Worm (Caenorhabditis elegans) whole organism, L1 larva: ENCODE results near the gene nhr-48.

ENCODE experiments used
- C04F5.9 ChIP-seq: sonication (generic microtip); optimal IDR thresholded peaks from 2 replicates; lab custom pipeline; 2016; ENCODE audit warnings: missing genetic modification characterization, missing compliant biosample characterization
- F16B12.6 ChIP-seq: fragments of 150-350 bp; optimal IDR thresholded peaks from 2 replicates; lab custom pipeline; 2014; ENCODE audit warnings: missing biosample characterization, missing genetic modification characterization
- aha-1 ChIP-seq: fragments of 150-350 bp; optimal IDR thresholded peaks from 2 replicates; lab custom pipeline; 2014; ENCODE audit warnings: missing biosample characterization, missing genetic modification characterization
- alr-1 ChIP-seq: fragments of 200-800 bp; sonication (Bioruptor generic); optimal IDR thresholded peaks from 2 replicates; lab custom pipeline; 2018; ENCODE audit warnings: borderline replicate concordance, mild to moderate bottlenecking, missing genetic modification characterization, missing compliant biosample characterization
- aly-2 ChIP-seq: fragments of 150-350 bp; optimal IDR thresholded peaks from 2 replicates; lab custom pipeline; 2014; ENCODE audit warnings: missing biosample characterization, missing genetic modification characterization
- blmp-1 ChIP-seq: fragments of 150-350 bp; optimal IDR thresholded peaks from 2 replicates; lab custom pipeline; 2014; ENCODE audit warnings: missing biosample characterization, missing genetic modification characterization
- ceh-88 ChIP-seq: fragments of 200-800 bp; sonication (Bioruptor generic); IDR thresholded peaks from 2 replicates; pipeline ENCODE4 v1.3.6; 2022; ENCODE audit warnings: missing genetic modification characterization, missing compliant biosample characterization
- ceh-90 ChIP-seq: sonication (generic microtip); optimal IDR thresholded peaks from 2 replicates; lab custom pipeline; 2016; ENCODE audit warnings: missing genetic modification characterization, missing compliant biosample characterization
- efl-1 ChIP-seq, 4 experiments: fragments of 150-350 bp; optimal IDR thresholded peaks in 3 of 4; peaks in 1 of 4; 1 replicate in 1 of 4; 2 replicates in 3 of 4; lab custom pipeline; 2014; ENCODE audit warnings: missing biosample characterization in 2 of 4, missing genetic modification characterization in 2 of 4, missing genetic modification reagents in 2 of 4
- efl-3 ChIP-seq: fragments of 200-800 bp; sonication (Bioruptor generic); optimal IDR thresholded peaks from 2 replicates; lab custom pipeline; 2018; ENCODE audit warnings: mild to moderate bottlenecking, missing genetic modification characterization, missing compliant biosample characterization
- elt-2 ChIP-seq: sonication (generic microtip); optimal IDR thresholded peaks from 2 replicates; lab custom pipeline; 2016; ENCODE audit warnings: missing genetic modification characterization, mild to moderate bottlenecking, inconsistent platforms, missing compliant biosample characterization, missing genetic modification reagents
- ets-5 ChIP-seq: fragments of 200-800 bp; sonication (Bioruptor generic); IDR thresholded peaks from 2 replicates; pipeline ENCODE4 v1.3.6; 2022; ENCODE audit warnings: missing genetic modification characterization, missing compliant biosample characterization
- fkh-10 ChIP-seq: sonication (generic microtip); optimal IDR thresholded peaks from 2 replicates; lab custom pipeline; 2017; ENCODE audit warnings: missing biosample characterization, missing genetic modification reagents, missing genetic modification characterization
- fkh-4 ChIP-seq: sonication (generic microtip); optimal IDR thresholded peaks from 2 replicates; lab custom pipeline; 2016; ENCODE audit warnings: missing compliant biosample characterization, missing genetic modification characterization, borderline replicate concordance
- fkh-8 ChIP-seq: sonication (generic microtip); optimal IDR thresholded peaks from 2 replicates; lab custom pipeline; 2016; ENCODE audit warnings: mild to moderate bottlenecking, missing genetic modification characterization, missing compliant biosample characterization
- hlh-4 ChIP-seq: sonication (generic microtip); optimal IDR thresholded peaks from 2 replicates; lab custom pipeline; 2016; ENCODE audit warnings: mild to moderate bottlenecking, missing genetic modification characterization, missing compliant biosample characterization
- hpl-2 ChIP-seq: fragments of 150-350 bp; optimal IDR thresholded peaks from 2 replicates; lab custom pipeline; 2014; ENCODE audit warnings: missing biosample characterization, missing genetic modification reagents, missing genetic modification characterization
- irx-1 ChIP-seq: sonication (generic microtip); optimal IDR thresholded peaks from 2 replicates; lab custom pipeline; 2016; ENCODE audit warnings: missing genetic modification characterization, missing compliant biosample characterization
- jun-1 ChIP-seq: fragments of 150-350 bp; optimal IDR thresholded peaks from 2 replicates; lab custom pipeline; 2014; ENCODE audit warnings: missing biosample characterization, missing genetic modification reagents, missing genetic modification characterization
- lin-13 ChIP-seq: fragments of 150-350 bp; optimal IDR thresholded peaks from 2 replicates; lab custom pipeline; 2014; ENCODE audit warnings: missing biosample characterization, missing genetic modification reagents, missing genetic modification characterization
- lir-3 ChIP-seq: sonication (generic microtip); optimal IDR thresholded peaks from 2 replicates; lab custom pipeline; 2016; ENCODE audit warnings: mild to moderate bottlenecking, missing genetic modification characterization, moderate library complexity, missing compliant biosample characterization; ENCODE audit not compliant: poor library complexity
- lsy-2 ChIP-seq, 2 experiments: fragments of 150-350 bp; optimal IDR thresholded peaks; 2 replicates each; lab custom pipeline; 2014; ENCODE audit warnings: missing biosample characterization in 2 of 2, missing genetic modification characterization in 2 of 2
- mab-9 ChIP-seq: fragments of 200-800 bp; sonication (Bioruptor generic); IDR thresholded peaks from 2 replicates; pipeline ENCODE4 v1.3.6; 2022; ENCODE audit warnings: missing genetic modification reagents, missing genetic modification characterization, missing compliant biosample characterization
- mef-2 ChIP-seq: fragments of 150-350 bp; optimal IDR thresholded peaks from 2 replicates; lab custom pipeline; 2014; ENCODE audit warnings: missing biosample characterization, missing genetic modification characterization
- mep-1 ChIP-seq: fragments of 150-350 bp; optimal IDR thresholded peaks from 2 replicates; lab custom pipeline; 2014; ENCODE audit warnings: missing biosample characterization, missing genetic modification characterization
- nhr-12 ChIP-seq: sonication (generic microtip); optimal IDR thresholded peaks from 2 replicates; lab custom pipeline; 2017; ENCODE audit warnings: missing biosample characterization, missing genetic modification characterization
- nhr-20 ChIP-seq: sonication (generic microtip); optimal IDR thresholded peaks from 2 replicates; lab custom pipeline; 2016; ENCODE audit warnings: mild to moderate bottlenecking, missing genetic modification characterization, missing compliant biosample characterization
- nhr-237 ChIP-seq: fragments of 150-350 bp; optimal IDR thresholded peaks from 2 replicates; lab custom pipeline; 2014; ENCODE audit warnings: missing biosample characterization, missing genetic modification characterization
- nhr-28 ChIP-seq: fragments of 150-350 bp; optimal IDR thresholded peaks from 2 replicates; lab custom pipeline; 2014; ENCODE audit warnings: missing biosample characterization, missing genetic modification characterization
- nhr-47 ChIP-seq: sonication (generic microtip); optimal IDR thresholded peaks from 2 replicates; lab custom pipeline; 2016; ENCODE audit warnings: mild to moderate bottlenecking, missing genetic modification characterization, moderate library complexity, missing compliant biosample characterization
- nhr-71 ChIP-seq: sonication (generic microtip); optimal IDR thresholded peaks from 2 replicates; lab custom pipeline; 2016; ENCODE audit warnings: mild to moderate bottlenecking, missing genetic modification characterization, moderate library complexity, missing compliant biosample characterization
- nhr-84 ChIP-seq: sonication (generic microtip); optimal IDR thresholded peaks from 2 replicates; lab custom pipeline; 2017; ENCODE audit warnings: missing biosample characterization, missing genetic modification characterization
- nhr-85 ChIP-seq: sonication (generic microtip); peaks from one replicate; lab custom pipeline; 2016; ENCODE audit warnings: missing genetic modification characterization, inconsistent platforms, missing compliant biosample characterization
- nhr-90 ChIP-seq: sonication (generic microtip); optimal IDR thresholded peaks from 2 replicates; lab custom pipeline; 2016; ENCODE audit warnings: mild to moderate bottlenecking, missing genetic modification characterization, missing compliant biosample characterization; ENCODE audit not compliant: poor library complexity
- pag-3 ChIP-seq: sonication (generic microtip); optimal IDR thresholded peaks from 2 replicates; lab custom pipeline; 2017; ENCODE audit warnings: missing genetic modification characterization, mild to moderate bottlenecking, missing compliant biosample characterization, antibody characterized with exemption, borderline replicate concordance; ENCODE audit not compliant: insufficient read depth
- pqm-1 ChIP-seq: sonication (generic microtip); optimal IDR thresholded peaks from 3 replicates; lab custom pipeline; 2017; ENCODE audit warnings: missing biosample characterization, missing genetic modification characterization
- skn-1 ChIP-seq: fragments of 150-350 bp; optimal IDR thresholded peaks from 2 replicates; lab custom pipeline; 2014; ENCODE audit warnings: missing biosample characterization, missing genetic modification characterization
- snpc-4 ChIP-seq: fragments of 150-350 bp; optimal IDR thresholded peaks from 2 replicates; lab custom pipeline; 2014; ENCODE audit warnings: missing biosample characterization, missing genetic modification characterization
- snu-23 ChIP-seq: sonication (generic microtip); optimal IDR thresholded peaks from 2 replicates; lab custom pipeline; 2016; ENCODE audit warnings: missing genetic modification characterization, missing compliant biosample characterization
- sox-4 ChIP-seq: sonication (generic microtip); optimal IDR thresholded peaks from 2 replicates; lab custom pipeline; 2016; ENCODE audit warnings: missing genetic modification characterization, missing compliant biosample characterization
- sptf-1 ChIP-seq: fragments of 150-350 bp; optimal IDR thresholded peaks from 2 replicates; lab custom pipeline; 2014; ENCODE audit warnings: missing biosample characterization, missing genetic modification characterization
- swsn-7 ChIP-seq: sonication (generic microtip); optimal IDR thresholded peaks from 2 replicates; lab custom pipeline; 2016; ENCODE audit warnings: missing genetic modification characterization, missing compliant biosample characterization
- unc-130 ChIP-seq: fragments of 150-350 bp; optimal IDR thresholded peaks from 2 replicates; lab custom pipeline; 2017; ENCODE audit warnings: missing biosample characterization, missing genetic modification characterization, inconsistent platforms
- unc-62 ChIP-seq: fragments of 150-350 bp; optimal IDR thresholded peaks from 2 replicates; lab custom pipeline; 2014; ENCODE audit warnings: missing biosample characterization, missing genetic modification reagents, missing genetic modification characterization
- unc-86 ChIP-seq: sonication (generic microtip); optimal IDR thresholded peaks from 2 replicates; lab custom pipeline; 2016; ENCODE audit warnings: missing genetic modification characterization, missing compliant biosample characterization
- xbp-1 ChIP-seq: sonication (generic microtip); optimal IDR thresholded peaks from 2 replicates; lab custom pipeline; 2016; ENCODE audit warnings: missing genetic modification characterization, missing compliant biosample characterization
- ztf-11 ChIP-seq, 2 experiments: sonication (generic microtip); optimal IDR thresholded peaks; 2 replicates each; lab custom pipeline; 2016 to 2017; ENCODE audit warnings: missing genetic modification characterization in 2 of 2, missing biosample characterization in 1 of 2, missing compliant biosample characterization in 1 of 2
- ztf-4 ChIP-seq: fragments of 150-350 bp; optimal IDR thresholded peaks from 2 replicates; lab custom pipeline; 2014; ENCODE audit warnings: missing biosample characterization, missing genetic modification characterization

The nhr-48 gene

DNA sequence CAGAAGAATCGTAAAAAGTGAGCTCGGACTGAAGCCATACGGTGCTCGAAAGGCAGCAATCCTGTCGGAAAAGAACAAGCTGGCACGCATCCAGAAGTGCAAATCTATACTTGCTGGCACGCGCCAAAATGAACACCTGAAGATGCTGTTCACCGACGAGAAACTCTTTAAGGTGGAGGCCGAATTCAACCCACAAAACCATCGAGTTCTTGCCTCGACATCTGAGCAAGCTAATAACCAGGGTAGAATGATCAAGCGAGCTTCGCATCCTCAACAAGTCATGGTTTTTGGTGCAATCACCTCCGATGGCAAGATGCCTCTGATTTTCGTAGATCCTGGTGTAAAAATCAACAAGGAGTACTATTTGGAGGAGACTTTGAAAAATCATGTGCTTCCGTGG, 14.5 kb upstream of the nhr-48 start:
- TF ChIP-seq irx-1 (tag; lab: Kevin White, UChicago) (no peak), hlh-4 (tag; lab: Kevin White, UChicago) (no peak), nhr-12 (tag; lab: Kevin White, UChicago) (no peak), lir-3 (tag; lab: Kevin White, UChicago) (no peak), blmp-1 (tag; lab: Kevin White, UChicago) (no peak), mep-1 (tag; lab: Kevin White, UChicago) (no peak), fkh-8 (tag; lab: Kevin White, UChicago) (no peak), hpl-2 (GFP tag; lab: Kevin White, UChicago) (no peak), swsn-7 (tag; lab: Kevin White, UChicago) (no peak), nhr-237 (no peak), nhr-84 (tag; lab: Kevin White, UChicago) (no peak), nhr-85 (tag; lab: Kevin White, UChicago) (no peak), nhr-20 (tag; lab: Kevin White, UChicago) (no peak), sox-4 (tag; lab: Kevin White, UChicago) (no peak), C04F5.9 (tag; lab: Kevin White, UChicago) (no peak), ztf-4 (no peak), unc-86 (tag; lab: Kevin White, UChicago) (no peak), aha-1 (no peak), fkh-10 (no peak)
- TF ChIP-seq, all 84 proteins: peak for 0

DNA sequence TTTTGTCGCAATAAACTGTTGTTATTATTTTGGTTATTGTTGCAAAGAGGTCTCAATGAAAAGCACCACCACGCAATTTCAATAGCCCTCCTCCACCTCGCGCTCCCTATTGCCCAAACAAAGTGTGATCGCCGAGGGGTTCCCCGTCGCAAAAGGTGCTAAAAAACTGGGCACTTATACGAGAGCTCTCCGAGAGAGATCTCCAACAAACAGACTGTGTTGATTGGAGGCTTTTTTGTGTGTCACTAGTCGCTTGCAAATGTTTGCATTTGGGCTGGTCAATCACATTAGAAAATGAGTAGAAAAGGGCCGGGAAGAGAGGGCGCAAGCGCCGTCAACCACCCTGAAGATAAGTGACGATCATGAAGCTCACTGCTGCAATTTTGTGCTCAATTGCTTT, 11.6 kb upstream of the nhr-48 start, which contains the start of gene ZK662.2:
TSS of gene ZK662.2 (plus strand) at position 301 of the 400 bp plus-strand sequence.
- no peak for TF ChIP-seq alr-1 (tag; lab: Kevin White, UChicago)

DNA sequence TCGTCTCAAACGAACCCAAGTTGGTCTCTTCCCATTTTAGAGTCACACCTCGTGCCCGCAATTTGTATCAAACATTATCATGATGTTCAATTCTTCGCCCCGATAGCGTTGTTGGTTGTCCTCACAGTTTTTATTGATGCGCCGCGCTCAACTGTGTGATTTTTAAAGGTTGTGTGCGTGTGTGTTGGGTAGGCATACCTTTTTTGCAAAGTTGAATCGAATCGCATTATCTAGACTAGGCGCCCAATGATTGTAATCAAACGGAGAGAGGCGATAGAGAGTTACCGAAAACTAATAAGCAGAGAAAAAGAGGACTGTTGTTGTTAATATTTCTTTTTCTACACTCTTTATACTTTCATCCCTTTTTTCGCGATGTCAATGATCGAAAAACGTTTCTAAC, 7.8 kb upstream of the nhr-48 start:
- TF ChIP-seq unc-86 (tag; lab: Kevin White, UChicago) (no peak), nhr-90 (tag; lab: Kevin White, UChicago) (peak; percentile 43), fkh-10 (no peak), pqm-1 (tag; lab: Kevin White, UChicago) (no peak), aly-2 (tag; lab: Kevin White, UChicago) (no peak), sptf-1 (tag; lab: Kevin White, UChicago) (no peak), nhr-47 (no peak), ceh-90 (tag; lab: Kevin White, UChicago) (no peak), nhr-28 (no peak), xbp-1 (tag; lab: Kevin White, UChicago) (no peak), nhr-12 (tag; lab: Kevin White, UChicago) (no peak), snu-23 (GFP tag; lab: Kevin White, UChicago) (peak; percentile 53), mab-9 (GFP tag; lab: Robert Waterston, UW) (no peak), efl-1 (optimal IDR thresholded peaks at IDR 0.05; lab: Kevin White, UChicago) (no peak), efl-1 (GFP tag; optimal IDR thresholded peaks at IDR 0.05 in 1 of 2; lab: Kevin White, UChicago) (peak in 1 of 2 experiments; percentile 34), blmp-1 (tag; lab: Kevin White, UChicago) (peak; percentile 61), pag-3 (no peak), jun-1 (no peak), nhr-71 (peak; percentile 39), F16B12.6 (tag; lab: Kevin White, UChicago) (no peak), ztf-11 (tag; optimal IDR thresholded peaks at IDR 0.05; lab: Kevin White, UChicago) (no peak), ets-5 (no peak), C04F5.9 (tag; lab: Kevin White, UChicago) (no peak), nhr-20 (tag; lab: Kevin White, UChicago) (peak; percentile 66), mef-2 (tag; lab: Kevin White, UChicago) (no peak), ceh-88 (GFP tag; lab: Robert Waterston, UW) (no peak), unc-130 (tag; lab: Kevin White, UChicago) (peak; percentile 20), elt-2 (tag; lab: Kevin White, UChicago) (peak; percentile 62), skn-1 (tag; lab: Kevin White, UChicago) (no peak), snpc-4 (no peak), efl-3 (GFP tag; lab: Kevin White, UChicago) (no peak), fkh-4 (tag; lab: Kevin White, UChicago) (no peak), sox-4 (tag; lab: Kevin White, UChicago) (no peak), lin-13 (no peak), lsy-2 (tag; optimal IDR thresholded peaks at IDR 0.05; lab: Kevin White, UChicago) (no peak), fkh-8 (tag; lab: Kevin White, UChicago) (no peak), alr-1 (tag; lab: Kevin White, UChicago) (no peak), aha-1 (no peak), nhr-237 (no peak), unc-62 (GFP tag; lab: Kevin White, UChicago) (no peak)
